Fruit fly (Drosophila melanogaster): ENCODE results near the gene Fancm.

Fancm gene

dm6 chr3R:21493580-21494257 is 11.6 kb downstream of the Fancm start (continued):
- no peak for TF ChIP-seq CG3065 (GFP tag; optimal IDR thresholded peaks at IDR 0.05)
- peak; percentile 48 for TF ChIP-seq tin (GFP tag; optimal IDR thresholded peaks at IDR 0.05)
- 0 out of 3 replicates have a peak, but pooled peaks have one; percentile 17 for TF ChIP-seq CG34422 (GFP tag; IDR thresholded peaks at IDR 0.05)
- no peak for TF ChIP-seq luna (GFP tag; optimal IDR thresholded peaks at IDR 0.05)
- TF ChIP-seq bsh (GFP tag; optimal IDR thresholded peaks at IDR 0.05), result peak in 1 of 2 experiments; percentile 35
- TF ChIP-seq nmo (GFP tag; optimal IDR thresholded peaks at IDR 0.05), result peak; percentile 74
- no peak for TF ChIP-seq hbn (GFP tag; IDR thresholded peaks at IDR 0.05; ENCODE audit: partially characterized antibody)
- peak; percentile 72 for TF ChIP-seq crol (GFP tag; IDR thresholded peaks at IDR 0.05)
- TF ChIP-seq CG6175 (GFP tag; IDR thresholded peaks at IDR 0.05), result no peak
- TF ChIP-seq CG7987 (GFP tag; optimal IDR thresholded peaks at IDR 0.05), result no peak
- TF ChIP-seq Bteb2 (GFP tag; optimal IDR thresholded peaks at IDR 0.05), result no peak
- TF ChIP-seq CG9215 (GFP tag; IDR thresholded peaks at IDR 0.05), result no peak
- TF ChIP-seq D19A (tag; optimal IDR thresholded peaks at IDR 0.05), result peak; percentile 56
- TF ChIP-seq Meics (GFP tag; optimal IDR thresholded peaks at IDR 0.05), result no peak
- no peak for TF ChIP-seq Adf1 (GFP tag; IDR thresholded peaks at IDR 0.05)
- TF ChIP-seq CG7556 (GFP tag; optimal IDR thresholded peaks at IDR 0.05), result peak; percentile 59
- TF ChIP-seq wdn (GFP tag; IDR thresholded peaks at IDR 0.05), result no peak
- TF ChIP-seq CG16813 (GFP tag; IDR thresholded peaks at IDR 0.05; ENCODE audit: partially characterized antibody), result no peak
- peak; percentile 2 for TF ChIP-seq CG4328 (GFP tag; optimal IDR thresholded peaks at IDR 0.05)
- peak; percentile 64; the same call in 1 of the 3 replicates for TF ChIP-seq Mrtf (GFP tag; IDR thresholded peaks at IDR 0.05)
- TF ChIP-seq Hsf (GFP tag; optimal IDR thresholded peaks at IDR 0.05), result peak; percentile 20
- TF ChIP-seq CG10654 (GFP tag; optimal IDR thresholded peaks at IDR 0.05), result no peak
- no peak for TF ChIP-seq grau (tag; optimal IDR thresholded peaks at IDR 0.05)
- no peak for TF ChIP-seq inv (GFP tag; IDR thresholded peaks at IDR 0.05; ENCODE audit: partially characterized antibody)
- peak; percentile 59 for TF ChIP-seq Oli (tag; optimal IDR thresholded peaks at IDR 0.05)
- TF ChIP-seq fd3F (GFP tag; optimal IDR thresholded peaks at IDR 0.05), result no peak
- no peak for TF ChIP-seq kni (GFP tag; optimal IDR thresholded peaks at IDR 0.05)
- TF ChIP-seq ci (GFP tag; IDR thresholded peaks at IDR 0.05), result no peak
- no peak for TF ChIP-seq CG2116 (GFP tag; optimal IDR thresholded peaks at IDR 0.05)
- no peak for TF ChIP-seq CG9876 (GFP tag; optimal IDR thresholded peaks at IDR 0.05)
- no peak for TF ChIP-seq CG31365 (tag; optimal IDR thresholded peaks at IDR 0.05)
- TF ChIP-seq CG12236 (GFP tag; optimal IDR thresholded peaks at IDR 0.05), result no peak
- TF ChIP-seq CG31388 (GFP tag; optimal IDR thresholded peaks at IDR 0.05), result no peak
- TF ChIP-seq Hand (GFP tag; optimal IDR thresholded peaks at IDR 0.05), result no peak
- no peak for TF ChIP-seq sob (GFP tag; IDR thresholded peaks at IDR 0.05)
- no peak for TF ChIP-seq CG34376 (GFP tag; optimal IDR thresholded peaks at IDR 0.05)
- no peak for TF ChIP-seq slou (GFP tag; optimal IDR thresholded peaks at IDR 0.05)
- TF ChIP-seq az2 (GFP tag; optimal IDR thresholded peaks at IDR 0.05), result peak; percentile 31
- no peak for TF ChIP-seq yki (optimal IDR thresholded peaks at IDR 0.05)
- no peak for TF ChIP-seq tup (GFP tag; optimal IDR thresholded peaks at IDR 0.05)
- TF ChIP-seq Six4 (GFP tag; optimal IDR thresholded peaks at IDR 0.05), result no peak
- no peak for TF ChIP-seq Jarid2 (GFP tag; optimal IDR thresholded peaks at IDR 0.05)
- TF ChIP-seq Lpt (GFP tag; optimal IDR thresholded peaks at IDR 0.05), result no peak
- TF ChIP-seq CG3281 (GFP tag; optimal IDR thresholded peaks at IDR 0.05), result no peak
- peak; percentile 55 for TF ChIP-seq nerfin-1 (tag; optimal IDR thresholded peaks at IDR 0.05)
- no peak for TF ChIP-seq CG14965 (GFP tag; optimal IDR thresholded peaks at IDR 0.05; ENCODE audit: borderline replicate concordance)
- TF ChIP-seq exex (tag; optimal IDR thresholded peaks at IDR 0.05), result no peak
- TF ChIP-seq CG8290 (GFP tag; optimal IDR thresholded peaks at IDR 0.05), result no peak
- no peak for TF ChIP-seq CG8290 (tag; optimal IDR thresholded peaks at IDR 0.05)
- TF ChIP-seq Oaz (GFP tag; IDR thresholded peaks at IDR 0.05), result 0 out of 2 replicates have a peak, but pooled peaks have one; percentile 27
- TF ChIP-seq CG2889 (GFP tag; IDR thresholded peaks at IDR 0.05), result no peak

Measured in whole organism, embryonic.